Worm (Caenorhabditis elegans): ENCODE results near the gene F31D5.1.

F31D5.1 gene

DNA sequence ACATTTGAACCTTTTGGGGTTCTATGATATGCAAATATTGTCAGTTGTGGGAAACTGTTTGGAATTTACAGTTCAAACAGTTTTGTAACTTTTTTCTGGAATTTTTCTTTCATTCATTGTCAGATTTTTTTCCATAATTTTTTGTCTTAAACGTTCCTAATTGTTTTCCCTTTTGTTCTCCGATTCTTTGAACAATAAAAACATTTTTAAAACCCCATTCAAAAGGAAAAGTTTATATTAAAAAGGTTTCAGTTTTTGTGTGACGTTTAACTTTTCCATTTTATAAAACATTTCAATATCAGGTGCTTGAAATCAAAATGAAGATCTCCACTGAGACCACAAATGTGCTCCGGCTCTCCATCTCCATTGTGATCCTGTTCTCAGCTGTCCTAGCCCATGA, at the start of gene F31D5.1:
Gene F31D5.1 (plus strand): TSS at position 301 of the 400 bp plus-strand sequence.
- no peak for TF ChIP-seq tbx-37 (GFP tag; conservative IDR thresholded peaks at IDR 0.05)
- TF ChIP-seq B0310.2 (tag; optimal IDR thresholded peaks at IDR 0.05) = no peak

DNA sequence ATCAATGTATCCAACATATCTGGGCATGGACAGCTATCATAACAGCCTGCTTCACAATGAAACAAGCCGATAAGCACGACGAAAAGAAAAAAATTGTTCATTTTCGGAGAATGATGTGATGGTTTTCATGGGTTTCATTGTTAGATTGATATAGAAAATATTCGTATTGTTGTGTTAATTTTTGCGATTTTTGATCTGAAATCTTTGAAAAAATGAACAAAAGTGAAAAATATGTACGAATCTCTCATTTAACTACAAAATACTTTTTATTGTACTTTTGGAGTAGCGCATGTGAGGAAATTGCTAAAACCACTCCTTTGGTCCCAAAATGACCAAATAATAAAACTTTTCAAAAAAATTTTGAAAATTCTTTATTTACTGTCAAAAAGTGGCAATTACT, 48.7 kb upstream of the F31D5.1 start, which contains the start of gene R03H10.5:
Gene R03H10.5 (minus strand): TSS at position 101 of the 400 bp plus-strand sequence.
- TF ChIP-seq hmbx-1 (tag; optimal IDR thresholded peaks at IDR 0.05) (no peak), F13C5.2 (tag; optimal IDR thresholded peaks at IDR 0.05) (no peak), ceh-13 (GFP tag; optimal IDR thresholded peaks at IDR 0.05) (no peak), ceh-36 (tag; optimal IDR thresholded peaks at IDR 0.05) (no peak), ets-7 (tag; optimal IDR thresholded peaks at IDR 0.05) (no peak), tbx-37 (GFP tag; conservative IDR thresholded peaks at IDR 0.05) (no peak), ama-1 (optimal IDR thresholded peaks at IDR 0.05) (no peak), B0310.2 (tag; optimal IDR thresholded peaks at IDR 0.05) (no peak), sea-1 (GFP tag; conservative IDR thresholded peaks at IDR 0.05) (no peak), hmg-4 (GFP tag; optimal IDR thresholded peaks at IDR 0.05) (no peak), hnd-1 (tag; optimal IDR thresholded peaks at IDR 0.05) (no peak), scrt-1 (GFP tag; IDR thresholded peaks at IDR 0.05) (no peak), tra-4 (tag; optimal IDR thresholded peaks at IDR 0.05) (no peak), flt-1 (GFP tag; IDR thresholded peaks at IDR 0.05) (no peak), pes-1 (GFP tag; IDR thresholded peaks at IDR 0.05) (no peak), aly-1 (tag; optimal IDR thresholded peaks at IDR 0.05) (no peak)

DNA sequence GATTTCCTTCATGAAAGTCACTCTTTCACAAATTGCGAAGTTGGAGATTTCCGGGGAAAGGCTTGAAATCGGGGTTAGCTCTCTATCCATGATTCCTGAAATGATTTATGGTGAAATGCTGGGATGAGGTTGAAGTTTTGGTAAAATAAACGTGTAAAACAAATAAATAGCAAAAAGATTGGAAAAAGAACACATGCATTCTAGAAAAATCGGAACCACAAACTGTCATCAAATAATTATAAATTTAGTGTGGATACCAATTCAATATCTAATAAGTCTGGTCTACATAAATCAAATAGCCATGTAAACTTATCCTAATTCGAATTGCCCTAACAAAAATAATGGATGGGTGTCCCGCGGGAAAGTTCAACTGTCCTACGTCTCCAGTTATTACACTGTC, 45.8 kb upstream of the F31D5.1 start, which contains the start of gene R03H10.6:
Gene R03H10.6 (minus strand): TSS at position 101 of the 400 bp plus-strand sequence.
- TF ChIP-seq hnd-1 (tag; optimal IDR thresholded peaks at IDR 0.05) (no peak), ceh-36 (tag; optimal IDR thresholded peaks at IDR 0.05) (no peak), B0310.2 (tag; optimal IDR thresholded peaks at IDR 0.05) (no peak), sea-1 (GFP tag; conservative IDR thresholded peaks at IDR 0.05) (no peak), flt-1 (GFP tag; IDR thresholded peaks at IDR 0.05) (no peak), pes-1 (GFP tag; IDR thresholded peaks at IDR 0.05) (no peak), hmbx-1 (tag; optimal IDR thresholded peaks at IDR 0.05) (no peak), tbx-37 (GFP tag; conservative IDR thresholded peaks at IDR 0.05) (no peak)

DNA sequence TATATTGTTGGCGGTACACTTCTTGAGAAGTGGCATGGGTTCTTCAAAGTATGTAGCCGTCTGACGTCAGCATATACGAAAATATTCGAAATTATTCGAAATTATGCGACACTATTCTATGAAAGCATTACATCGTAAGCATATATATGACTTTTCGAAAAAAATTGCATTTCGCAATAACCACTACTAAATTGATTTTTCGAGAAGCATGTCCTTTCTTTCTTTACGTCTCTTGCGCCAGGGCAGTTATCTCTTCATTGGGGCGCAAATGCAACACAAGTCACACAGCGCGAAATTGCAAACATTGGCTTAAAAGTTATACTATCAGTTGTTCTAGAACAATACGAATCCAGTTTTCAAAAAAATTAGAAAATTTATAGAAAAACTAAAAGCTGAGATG, 45.3 kb upstream of the F31D5.1 start:
- no peak for TF ChIP-seq flt-1 (GFP tag; IDR thresholded peaks at IDR 0.05)
- TF ChIP-seq tbx-37 (GFP tag; conservative IDR thresholded peaks at IDR 0.05) = no peak
- no peak for TF ChIP-seq ama-1 (optimal IDR thresholded peaks at IDR 0.05)
- TF ChIP-seq F13C5.2 (tag; optimal IDR thresholded peaks at IDR 0.05) = no peak
- no peak for TF ChIP-seq tbx-11 (GFP tag; IDR thresholded peaks at IDR 0.05)

DNA sequence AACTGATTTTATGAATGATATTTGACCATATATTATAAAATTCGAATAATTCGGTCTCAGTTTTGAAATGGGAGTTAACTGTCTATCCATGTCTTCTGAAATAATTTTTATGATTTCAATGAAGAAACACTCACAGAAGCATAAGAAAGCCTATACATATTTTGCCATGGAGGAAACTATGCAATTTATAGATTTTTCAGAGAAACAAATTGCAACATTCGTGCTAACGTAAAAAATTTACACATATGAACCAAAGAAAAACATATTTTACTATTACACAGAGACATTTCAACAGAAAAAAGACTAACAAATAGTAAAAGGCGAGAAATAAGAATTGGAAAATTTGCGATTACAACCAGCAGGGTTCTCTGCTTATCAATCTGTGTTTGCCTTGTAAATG, 40.3 kb upstream of the F31D5.1 start, which contains the start of gene R03H10.7:
Gene R03H10.7 (minus strand): TSS at position 101 of the 400 bp plus-strand sequence.
- TF ChIP-seq aly-1 (tag; optimal IDR thresholded peaks at IDR 0.05) (no peak), scrt-1 (GFP tag; IDR thresholded peaks at IDR 0.05) (no peak), ceh-13 (GFP tag; optimal IDR thresholded peaks at IDR 0.05) (no peak), F13C5.2 (tag; optimal IDR thresholded peaks at IDR 0.05) (no peak), ets-7 (tag; optimal IDR thresholded peaks at IDR 0.05) (no peak), tra-4 (tag; optimal IDR thresholded peaks at IDR 0.05) (no peak), hnd-1 (tag; optimal IDR thresholded peaks at IDR 0.05) (no peak), flt-1 (GFP tag; IDR thresholded peaks at IDR 0.05) (no peak), tbx-37 (GFP tag; conservative IDR thresholded peaks at IDR 0.05) (no peak), tbx-11 (GFP tag; IDR thresholded peaks at IDR 0.05) (no peak), hmbx-1 (tag; optimal IDR thresholded peaks at IDR 0.05) (no peak), sea-1 (GFP tag; conservative IDR thresholded peaks at IDR 0.05) (no peak), B0310.2 (tag; optimal IDR thresholded peaks at IDR 0.05) (no peak), pes-1 (GFP tag; IDR thresholded peaks at IDR 0.05) (no peak), ama-1 (optimal IDR thresholded peaks at IDR 0.05) (no peak), hmg-4 (GFP tag; optimal IDR thresholded peaks at IDR 0.05) (no peak), ceh-36 (tag; optimal IDR thresholded peaks at IDR 0.05) (no peak)

DNA sequence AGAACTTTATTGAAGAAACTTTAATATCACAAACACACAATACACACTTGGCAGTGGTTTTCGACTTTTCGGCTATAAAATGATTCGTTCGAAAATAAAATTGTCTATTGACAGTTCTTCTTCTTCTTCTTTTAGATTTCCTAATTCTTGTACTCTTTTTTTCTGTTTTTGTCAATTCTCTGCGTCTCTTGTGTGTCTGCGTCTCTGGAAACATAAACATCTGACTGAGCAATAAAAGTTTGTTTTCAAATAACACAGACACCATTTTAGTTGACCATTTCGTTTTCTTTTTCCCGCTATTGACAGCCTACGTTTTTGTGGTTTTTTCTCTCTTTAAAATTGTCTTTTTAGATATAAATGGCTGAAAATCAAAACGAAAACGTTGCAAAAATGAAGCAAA, 39.3 kb upstream of the F31D5.1 start, which contains the start of gene R03H10.1:
Gene R03H10.1 (plus strand): TSS at position 352 of the 400 bp plus-strand sequence.
- TF ChIP-seq aly-1 (tag; optimal IDR thresholded peaks at IDR 0.05) = no peak
- TF ChIP-seq sea-1 (GFP tag; conservative IDR thresholded peaks at IDR 0.05) = no peak
- TF ChIP-seq hmbx-1 (tag; optimal IDR thresholded peaks at IDR 0.05) = no peak
- no peak for TF ChIP-seq F13C5.2 (tag; optimal IDR thresholded peaks at IDR 0.05)
- TF ChIP-seq tbx-11 (GFP tag; IDR thresholded peaks at IDR 0.05) = no peak
- no peak for TF ChIP-seq scrt-1 (GFP tag; IDR thresholded peaks at IDR 0.05)
- no peak for TF ChIP-seq ceh-13 (GFP tag; optimal IDR thresholded peaks at IDR 0.05)
- TF ChIP-seq ceh-36 (tag; optimal IDR thresholded peaks at IDR 0.05) = no peak
- TF ChIP-seq hmg-4 (GFP tag; optimal IDR thresholded peaks at IDR 0.05) = no peak
- TF ChIP-seq ets-7 (tag; optimal IDR thresholded peaks at IDR 0.05) = no peak
- no peak for TF ChIP-seq B0310.2 (tag; optimal IDR thresholded peaks at IDR 0.05)
- TF ChIP-seq tbx-37 (GFP tag; conservative IDR thresholded peaks at IDR 0.05) = no peak
- no peak for TF ChIP-seq flt-1 (GFP tag; IDR thresholded peaks at IDR 0.05)

DNA sequence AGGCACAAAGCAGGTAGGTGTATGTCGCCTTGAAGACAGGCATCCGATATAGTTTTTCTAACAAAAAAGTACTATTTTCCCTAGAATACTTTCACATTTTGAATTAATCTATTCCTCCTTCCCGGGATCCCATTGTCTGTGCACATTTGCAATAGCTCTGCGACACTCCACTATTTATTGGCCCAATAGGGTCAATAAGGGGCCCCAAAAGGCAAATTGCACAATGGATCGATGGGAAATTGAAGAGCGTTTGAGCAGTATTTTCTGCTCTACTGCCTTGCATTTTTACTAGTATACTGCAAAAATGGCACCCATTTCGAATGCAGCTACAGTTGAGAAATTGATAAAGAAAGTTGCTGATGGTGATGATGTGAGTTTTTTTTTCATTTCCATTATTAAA, 36.8 kb upstream of the F31D5.1 start, which contains the start of gene R03H10.11:
Gene R03H10.11 (plus strand): TSS at position 301 of the 400 bp plus-strand sequence.
- no peak for TF ChIP-seq tbx-37 (GFP tag; conservative IDR thresholded peaks at IDR 0.05)
- TF ChIP-seq hmbx-1 (tag; optimal IDR thresholded peaks at IDR 0.05) = no peak
- no peak for TF ChIP-seq pes-1 (GFP tag; IDR thresholded peaks at IDR 0.05)
- TF ChIP-seq F13C5.2 (tag; optimal IDR thresholded peaks at IDR 0.05) = no peak
- TF ChIP-seq ama-1 (optimal IDR thresholded peaks at IDR 0.05) = no peak
- TF ChIP-seq flt-1 (GFP tag; IDR thresholded peaks at IDR 0.05) = no peak

DNA sequence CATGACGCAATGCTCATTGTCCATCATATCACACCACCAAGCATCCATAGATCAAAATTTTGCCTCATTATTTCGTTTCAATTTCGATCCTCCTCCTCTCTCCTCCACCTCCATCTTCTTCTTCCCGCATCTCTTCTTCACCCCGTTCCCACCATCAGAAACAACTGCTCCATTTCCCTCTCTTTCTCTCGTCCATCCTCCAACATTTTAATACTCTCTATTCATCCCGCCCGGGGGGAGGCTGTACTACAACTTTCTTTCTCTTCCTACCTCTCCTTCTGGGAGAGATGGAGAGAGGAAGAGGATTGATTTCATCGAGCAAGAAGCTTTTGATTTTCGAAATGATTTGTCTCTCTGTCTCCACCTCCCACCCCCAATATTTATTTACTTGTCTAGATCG, 35.2 kb upstream of the F31D5.1 start:
- TF ChIP-seq ceh-36 (tag; optimal IDR thresholded peaks at IDR 0.05) (no peak), hnd-1 (tag; optimal IDR thresholded peaks at IDR 0.05) (no peak), flt-1 (GFP tag; IDR thresholded peaks at IDR 0.05) (no peak), sea-1 (GFP tag; conservative IDR thresholded peaks at IDR 0.05) (no peak), tbx-11 (GFP tag; IDR thresholded peaks at IDR 0.05) (no peak), pes-1 (GFP tag; IDR thresholded peaks at IDR 0.05) (no peak), F13C5.2 (tag; optimal IDR thresholded peaks at IDR 0.05) (no peak), ama-1 (optimal IDR thresholded peaks at IDR 0.05) (no peak), aly-1 (tag; optimal IDR thresholded peaks at IDR 0.05) (no peak)
